Worm (Caenorhabditis elegans) whole organism, L4 larva: ENCODE data around the gene M02B1.3.
"Not testable (repeated sequence)": the region's sequence is repeated elsewhere in the genome, so short reads cannot be mapped to it uniquely, and the experiment has no call there.

Experiments used
- F37D6.2 ChIP-seq: sonication (generic microtip); optimal IDR thresholded peaks from 2 replicates; lab custom pipeline; 2016; ENCODE audit warnings: mild to moderate bottlenecking, missing genetic modification characterization, missing compliant biosample characterization
- F49E8.2 ChIP-seq: sonication (generic microtip); optimal IDR thresholded peaks from 2 replicates; lab custom pipeline; 2016; ENCODE audit warnings: missing compliant biosample characterization, mild to moderate bottlenecking, missing genetic modification characterization, borderline replicate concordance
- T26A8.4 ChIP-seq: fragments of 200-800 bp; sonication (Bioruptor generic); IDR thresholded peaks from 2 replicates; pipeline ENCODE4 v1.3.6; 2022; ENCODE audit warnings: missing genetic modification characterization, missing compliant biosample characterization
- Y48G9A.11 ChIP-seq: fragments of 200-800 bp; sonication (Bioruptor generic); IDR thresholded peaks from 2 replicates; pipeline ENCODE4 v1.3.6; 2022; ENCODE audit warnings: missing genetic modification reagents, missing genetic modification characterization, missing compliant biosample characterization
- ZK337.2 ChIP-seq: fragments of 200-800 bp; sonication (Bioruptor generic); IDR thresholded peaks from 2 replicates; pipeline ENCODE4 v1.3.6; 2022; ENCODE audit warnings: missing genetic modification reagents, missing genetic modification characterization, missing compliant biosample characterization
- aha-1 ChIP-seq: fragments of 150-350 bp; peaks from one replicate; lab custom pipeline; 2014; ENCODE audit warnings: missing biosample characterization, missing genetic modification characterization
- arid-1 ChIP-seq: fragments of 200-800 bp; sonication (Bioruptor generic); conservative IDR thresholded peaks from 2 replicates; pipeline ENCODE4 v1.3.6; 2022; ENCODE audit warnings: missing genetic modification reagents, missing genetic modification characterization, missing compliant biosample characterization
- ceh-20 ChIP-seq: fragments of 200-800 bp; sonication (Bioruptor generic); IDR thresholded peaks from 2 replicates; pipeline ENCODE4 v1.3.6; 2022; ENCODE audit warnings: missing genetic modification reagents, missing genetic modification characterization, missing compliant biosample characterization
- ceh-44 ChIP-seq: fragments of 200-800 bp; sonication (Bioruptor generic); IDR thresholded peaks from 2 replicates; pipeline ENCODE4 v1.3.6; 2022; ENCODE audit warnings: missing genetic modification reagents, missing genetic modification characterization, missing compliant biosample characterization
- ceh-62 ChIP-seq: sonication (generic microtip); optimal IDR thresholded peaks from 2 replicates; lab custom pipeline; 2017; ENCODE audit warnings: missing biosample characterization, missing genetic modification characterization
- ceh-82 ChIP-seq: sonication (generic microtip); optimal IDR thresholded peaks from 2 replicates; lab custom pipeline; 2017; ENCODE audit warnings: missing biosample characterization, missing genetic modification characterization
- cey-2 ChIP-seq: sonication (generic microtip); optimal IDR thresholded peaks from 3 replicates; lab custom pipeline; 2017; ENCODE audit warnings: missing genetic modification characterization, mild to moderate bottlenecking, missing compliant biosample characterization, antibody characterized with exemption, borderline replicate concordance; ENCODE audit not compliant: insufficient read depth
- daf-12 ChIP-seq: fragments of 150-350 bp; optimal IDR thresholded peaks from 2 replicates; lab custom pipeline; 2014; ENCODE audit warnings: missing biosample characterization, missing genetic modification reagents, missing genetic modification characterization
- daf-16 ChIP-seq, 3 experiments: sonication (generic microtip); optimal IDR thresholded peaks; 2 replicates each; lab custom pipeline; 2016 to 2017; ENCODE audit warnings: missing genetic modification characterization in 3 of 3, missing genetic modification reagents in 3 of 3, mild to moderate bottlenecking in 2 of 3, missing compliant biosample characterization in 2 of 3, missing biosample characterization in 1 of 3, moderate library complexity in 1 of 3
- daf-19 ChIP-seq: fragments of 200-800 bp; sonication (Bioruptor generic); conservative IDR thresholded peaks from 2 replicates; pipeline ENCODE4 v1.3.6; 2022; ENCODE audit warnings: missing genetic modification characterization, missing compliant biosample characterization
- dve-1 ChIP-seq: sonication (generic microtip); optimal IDR thresholded peaks from 2 replicates; lab custom pipeline; 2017; ENCODE audit warnings: antibody characterized with exemption, mild to moderate bottlenecking, missing genetic modification characterization, missing compliant biosample characterization; ENCODE audit not compliant: insufficient read depth
- hlh-11 ChIP-seq: fragments of 200-800 bp; sonication (Bioruptor generic); optimal IDR thresholded peaks from 2 replicates; lab custom pipeline; 2018; ENCODE audit warnings: mild to moderate bottlenecking, missing genetic modification characterization, missing compliant biosample characterization
- hlh-30 ChIP-seq: sonication (generic microtip); optimal IDR thresholded peaks from 2 replicates; lab custom pipeline; 2017; ENCODE audit warnings: antibody characterized with exemption, mild to moderate bottlenecking, missing genetic modification characterization, missing compliant biosample characterization; ENCODE audit not compliant: insufficient read depth
- hmg-1.1 ChIP-seq: fragments of 200-800 bp; sonication (Bioruptor generic); IDR thresholded peaks from 2 replicates; pipeline ENCODE4 v1.3.6; 2022; ENCODE audit warnings: missing genetic modification reagents, missing genetic modification characterization, missing compliant biosample characterization
- lim-7 ChIP-seq: fragments of 200-800 bp; sonication (Bioruptor generic); IDR thresholded peaks from 2 replicates; pipeline ENCODE4 v1.3.6; 2022; ENCODE audit warnings: missing genetic modification characterization, missing compliant biosample characterization
- lin-1 ChIP-seq: fragments of 200-800 bp; sonication (Bioruptor generic); IDR thresholded peaks from 2 replicates; pipeline ENCODE4 v1.3.6; 2022; ENCODE audit warnings: missing genetic modification reagents, missing genetic modification characterization, missing compliant biosample characterization
- lin-29 ChIP-seq: fragments of 200-800 bp; sonication (Bioruptor generic); IDR thresholded peaks from 2 replicates; pipeline ENCODE4 v1.3.6; 2022; ENCODE audit warnings: missing genetic modification reagents, missing genetic modification characterization, missing compliant biosample characterization
- lin-38 ChIP-seq: fragments of 200-800 bp; sonication (Bioruptor generic); IDR thresholded peaks from 2 replicates; pipeline ENCODE4 v1.3.6; 2022; ENCODE audit warnings: missing genetic modification reagents, missing genetic modification characterization, missing compliant biosample characterization
- mdt-29 ChIP-seq: fragments of 200-800 bp; sonication (Bioruptor generic); IDR thresholded peaks from 2 replicates; pipeline ENCODE4 v1.3.6; 2022; ENCODE audit warnings: missing genetic modification reagents, missing genetic modification characterization, missing compliant biosample characterization
- mep-1 ChIP-seq: fragments of 150-350 bp; sonication (generic microtip); optimal IDR thresholded peaks from 3 replicates; lab custom pipeline; 2014; ENCODE audit warnings: missing biosample characterization, missing genetic modification characterization
- mes-2 ChIP-seq: sonication (generic microtip); optimal IDR thresholded peaks from 2 replicates; lab custom pipeline; 2016; ENCODE audit warnings: missing genotype, mild to moderate bottlenecking, missing genetic modification characterization, missing compliant biosample characterization; ENCODE audit not compliant: poor library complexity, severe bottlenecking
- nhr-102 ChIP-seq: sonication (generic microtip); optimal IDR thresholded peaks from 2 replicates; lab custom pipeline; 2016; ENCODE audit warnings: mild to moderate bottlenecking, missing genetic modification characterization, moderate library complexity, missing compliant biosample characterization
- nhr-111 ChIP-seq: fragments of 200-800 bp; sonication (Bioruptor generic); optimal IDR thresholded peaks from 2 replicates; lab custom pipeline; 2018; ENCODE audit warnings: mild to moderate bottlenecking, missing genetic modification characterization, missing compliant biosample characterization
- nhr-28 ChIP-seq: fragments of 150-350 bp; optimal IDR thresholded peaks from 2 replicates; lab custom pipeline; 2014; ENCODE audit warnings: missing biosample characterization, missing genetic modification characterization
- nhr-6 ChIP-seq: fragments of 150-350 bp; optimal IDR thresholded peaks from 2 replicates; lab custom pipeline; 2014; ENCODE audit warnings: missing biosample characterization, missing genetic modification characterization
- php-3 ChIP-seq: fragments of 200-800 bp; sonication (Bioruptor generic); IDR thresholded peaks from 2 replicates; pipeline ENCODE4 v1.3.6; 2022; ENCODE audit warnings: missing genetic modification reagents, missing genetic modification characterization, missing compliant biosample characterization
- rbr-2 ChIP-seq: sonication (generic microtip); optimal IDR thresholded peaks from 2 replicates; lab custom pipeline; 2016; ENCODE audit warnings: missing genotype, missing genetic modification characterization, missing compliant biosample characterization
- snpc-1.2 ChIP-seq: fragments of 200-800 bp; sonication (Bioruptor generic); IDR thresholded peaks from 2 replicates; pipeline ENCODE4 v1.3.6; 2022; ENCODE audit warnings: missing genetic modification reagents, missing genetic modification characterization, missing compliant biosample characterization
- snpc-4 ChIP-seq: fragments of 150-350 bp; optimal IDR thresholded peaks from 2 replicates; lab custom pipeline; 2014; ENCODE audit warnings: missing biosample characterization, missing genetic modification characterization
- unc-130 ChIP-seq: sonication (generic microtip); optimal IDR thresholded peaks from 2 replicates; lab custom pipeline; 2016; ENCODE audit warnings: missing genetic modification reagents, missing genetic modification characterization, missing compliant biosample characterization
- unc-39 ChIP-seq: sonication (generic microtip); optimal IDR thresholded peaks from 2 replicates; lab custom pipeline; 2017; ENCODE audit warnings: missing biosample characterization, missing genetic modification characterization
- zag-1 ChIP-seq: fragments of 150-350 bp; optimal IDR thresholded peaks from 2 replicates; lab custom pipeline; 2014; ENCODE audit warnings: missing biosample characterization, missing genetic modification characterization
- zip-11 ChIP-seq: fragments of 200-800 bp; sonication (Bioruptor generic); IDR thresholded peaks from 2 replicates; pipeline ENCODE4 v1.3.6; 2022; ENCODE audit warnings: missing genetic modification characterization, missing compliant biosample characterization
- ztf-11 ChIP-seq: fragments of 150-350 bp; optimal IDR thresholded peaks from 2 replicates; lab custom pipeline; 2014; ENCODE audit warnings: missing biosample characterization, missing genetic modification characterization

M02B1.3 gene

DNA sequence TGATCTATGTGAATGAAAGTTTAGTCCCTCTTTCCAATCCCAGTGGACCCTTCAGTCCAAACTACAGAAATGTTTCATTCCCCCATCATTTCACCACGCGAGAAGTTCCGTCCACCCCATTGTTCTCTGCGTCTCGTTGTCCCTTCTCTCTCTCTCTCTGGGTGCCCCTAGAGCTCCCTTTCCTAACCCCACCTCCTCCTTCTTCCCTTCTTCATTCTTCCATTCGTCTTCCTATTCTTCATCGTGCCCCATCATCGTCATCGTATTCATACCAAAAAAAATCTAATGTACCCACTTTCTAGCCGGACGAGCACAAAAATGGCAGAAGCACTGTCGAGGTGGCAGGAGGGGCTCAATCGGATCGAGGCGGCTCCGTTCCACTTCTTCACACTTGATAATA, at the start of gene M02B1.3:
Gene M02B1.3 (plus strand): TSS at position 301 of the 400 bp plus-strand sequence.
- no peak for TF ChIP-seq lin-29 (GFP tag; lab: Robert Waterston, UW)
- peak; percentile 8 for TF ChIP-seq mep-1
- 0 out of 2 replicates have a peak, but pooled peaks have one; percentile 27 for TF ChIP-seq ZK337.2 (GFP tag; lab: Robert Waterston, UW)
- peak; percentile 33; the same call in 1 of the 2 replicates for TF ChIP-seq hmg-1.1 (GFP tag; lab: Robert Waterston, UW)
- no peak for TF ChIP-seq hlh-30 (tag; lab: Kevin White, UChicago)
- peak; percentile 60; the same call in 1 of the 2 replicates for TF ChIP-seq ceh-20 (GFP tag; lab: Robert Waterston, UW)

DNA sequence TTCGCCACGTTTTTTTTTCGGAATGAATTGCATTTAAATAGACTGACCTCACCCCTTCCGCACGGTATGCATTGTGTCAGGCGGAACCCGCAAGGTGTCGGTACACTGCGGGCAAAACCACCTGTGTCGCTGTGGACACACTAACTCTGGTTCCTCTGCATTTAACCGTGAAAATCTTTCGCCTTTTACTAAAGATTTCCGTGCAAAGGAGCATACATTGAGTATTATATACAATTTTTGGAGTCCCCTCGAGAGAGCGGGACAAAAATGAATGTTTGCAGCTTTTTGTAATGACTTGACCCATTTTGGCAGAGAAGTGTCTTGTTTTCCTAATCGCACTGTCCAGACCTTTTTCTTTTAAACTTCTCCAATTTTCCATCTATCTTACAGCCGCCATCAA, 49.3 kb upstream of the M02B1.3 start:
- TF ChIP-seq snpc-4 (tag; lab: Kevin White, UChicago) (peak; percentile 55), mdt-29 (GFP tag; lab: Robert Waterston, UW) (0 out of 2 replicates have a peak, but pooled peaks have one; percentile 45), arid-1 (GFP tag; lab: Robert Waterston, UW) (0 out of 2 replicates have a peak, but pooled peaks have one; percentile 41), mes-2 (tag; lab: Kevin White, UChicago) (peak; percentile 49), nhr-102 (peak; percentile 46), lim-7 (0 out of 2 replicates have a peak, but pooled peaks have one; percentile 13), snpc-1.2 (GFP tag; lab: Robert Waterston, UW) (peak; percentile 95), lin-1 (GFP tag; lab: Robert Waterston, UW) (0 out of 2 replicates have a peak, but pooled peaks have one; percentile 35), unc-130 (GFP tag; lab: Kevin White, UChicago) (peak; percentile 43), Y48G9A.11 (peak; percentile 55; the same call in 1 of the 2 replicates), lin-38 (GFP tag; lab: Robert Waterston, UW) (peak; percentile 48; the same call in 1 of the 2 replicates), daf-16 (tag; optimal IDR thresholded peaks at IDR 0.05; lab: Kevin White, UChicago) (peak; percentile 16), T26A8.4 (GFP tag; lab: Robert Waterston, UW) (peak; percentile 62), hlh-11 (tag; lab: Kevin White, UChicago) (peak; percentile 11), F49E8.2 (tag; lab: Kevin White, UChicago) (peak; percentile 72)
- TF ChIP-seq daf-16 (GFP tag; optimal IDR thresholded peaks at IDR 0.05; lab: Kevin White, UChicago): not testable (repeated sequence)

DNA sequence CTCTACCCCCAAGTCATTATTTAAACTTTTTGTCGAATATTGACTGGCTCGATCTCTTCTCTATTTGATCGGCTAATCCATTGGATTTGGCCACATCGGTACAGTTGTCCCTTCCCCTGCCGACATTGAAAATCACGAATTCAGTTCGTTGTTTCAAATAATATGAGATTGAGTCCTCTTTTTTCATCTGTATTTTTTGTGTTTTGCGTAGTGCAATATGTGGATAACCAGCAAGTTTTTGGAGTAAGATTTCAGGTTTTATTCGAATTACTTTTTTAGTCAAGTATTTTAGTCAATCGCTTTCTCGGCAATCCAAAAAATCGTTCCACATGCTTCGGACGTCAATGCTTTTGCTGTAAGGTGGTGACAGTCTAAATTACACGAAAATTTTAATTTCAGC, 47.2 kb upstream of the M02B1.3 start, which contains the start of gene F07C6.3:
Gene F07C6.3 (plus strand): TSS at position 148 of the 400 bp plus-strand sequence.
- no peak for TF ChIP-seq daf-12 (tag; lab: Kevin White, UChicago)
- peak; percentile 97 for TF ChIP-seq aha-1 (tag; lab: Kevin White, UChicago)
- no peak for TF ChIP-seq arid-1 (GFP tag; lab: Robert Waterston, UW)
- TF ChIP-seq zip-11 (GFP tag; lab: Robert Waterston, UW): no peak
- no peak for TF ChIP-seq unc-39
- no peak for TF ChIP-seq php-3 (GFP tag; lab: Robert Waterston, UW)
- no peak for TF ChIP-seq ceh-82 (tag; lab: Kevin White, UChicago)
- TF ChIP-seq, all 104 proteins: peak for 1

DNA sequence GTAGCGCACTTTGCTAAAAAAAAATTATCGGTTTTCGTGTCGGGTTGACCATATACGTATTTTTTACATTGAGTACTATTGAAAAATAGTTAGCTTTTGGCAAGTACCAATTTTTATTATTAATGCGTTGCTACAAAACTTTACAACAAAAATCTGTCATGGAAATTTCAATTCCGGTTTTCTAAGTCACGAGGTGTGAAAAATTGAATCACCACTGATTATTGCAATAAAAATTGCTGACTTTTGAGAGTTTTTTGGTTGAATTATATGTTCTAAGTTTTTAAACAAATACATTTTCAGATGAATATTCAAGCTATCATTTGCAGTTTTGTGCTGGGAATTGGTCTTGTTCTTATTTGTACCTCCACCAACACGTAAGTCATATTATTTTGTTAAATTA, 45.4 kb upstream of the M02B1.3 start, which contains the start of gene F07C6.2:
Gene F07C6.2 (plus strand): TSS at position 301 of the 400 bp plus-strand sequence.
- no peak for TF ChIP-seq nhr-102
- no peak for TF ChIP-seq nhr-28
- no peak for TF ChIP-seq unc-39
- no peak for TF ChIP-seq mdt-29 (GFP tag; lab: Robert Waterston, UW)
- TF ChIP-seq nhr-111 (GFP tag; lab: Kevin White, UChicago): no peak
- no peak for TF ChIP-seq rbr-2 (tag; lab: Kevin White, UChicago)
- TF ChIP-seq daf-19 (GFP tag; lab: Robert Waterston, UW): no peak
- no peak for TF ChIP-seq lin-1 (GFP tag; lab: Robert Waterston, UW)
- TF ChIP-seq ceh-62 (tag; lab: Kevin White, UChicago): no peak
- no peak for TF ChIP-seq nhr-6 (tag; lab: Kevin White, UChicago)
- no peak for TF ChIP-seq ceh-44 (GFP tag; lab: Robert Waterston, UW)
- TF ChIP-seq zag-1 (tag; lab: Kevin White, UChicago): no peak
- no peak for TF ChIP-seq cey-2
- no peak for TF ChIP-seq ztf-11 (tag; lab: Kevin White, UChicago)
- no peak for TF ChIP-seq F37D6.2
- no peak for TF ChIP-seq dve-1 (tag; lab: Kevin White, UChicago)
- TF ChIP-seq ceh-82 (tag; lab: Kevin White, UChicago): no peak
